Fruit fly (Drosophila melanogaster): Measurements from ENCODE around the gene rudhira.

Gene rudhira

DNA sequence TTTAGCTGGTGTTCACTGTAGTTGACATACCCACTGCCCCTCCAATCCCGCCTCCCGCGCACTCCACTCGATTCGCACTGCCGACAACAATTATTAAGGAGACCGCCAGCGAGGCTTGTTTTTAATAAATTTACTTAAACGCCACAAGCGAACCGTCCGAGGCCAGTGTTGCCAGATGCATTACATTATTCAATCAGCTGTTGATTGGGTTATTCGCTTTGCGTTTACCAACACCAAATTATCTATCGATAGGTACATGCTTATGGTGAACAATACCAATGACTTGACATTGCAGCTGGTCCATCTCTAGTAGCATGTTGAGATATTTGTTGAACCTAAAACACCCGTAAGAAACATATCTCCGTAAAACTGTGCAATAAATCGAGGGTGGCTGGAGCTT is 70.3 kb downstream of the rudhira start, which contains the start of the genes CG10353 and SelG (continued):
- TF ChIP-seq Xbp1 (GFP tag; optimal IDR thresholded peaks at IDR 0.05) (peak; percentile 42), CG3407 (GFP tag; optimal IDR thresholded peaks at IDR 0.05) (no peak), CG17802 (tag; optimal IDR thresholded peaks at IDR 0.05) (no peak), Adf1 (GFP tag; IDR thresholded peaks at IDR 0.05) (no peak), ERR (GFP tag; optimal IDR thresholded peaks at IDR 0.05) (peak; percentile 72), CG10543 (GFP tag; optimal IDR thresholded peaks at IDR 0.05) (peak; percentile 55), br (optimal IDR thresholded peaks at IDR 0.05) (no peak), CG15696 (tag; optimal IDR thresholded peaks at IDR 0.05) (no peak), repo (GFP tag; optimal IDR thresholded peaks at IDR 0.05) (peak; percentile 38), gro (GFP tag; optimal IDR thresholded peaks at IDR 0.05) (peak; percentile 50), CG8359 (GFP tag; optimal IDR thresholded peaks at IDR 0.05; ENCODE audit: borderline replicate concordance) (no peak), odd (GFP tag; optimal IDR thresholded peaks at IDR 0.05) (no peak), CG11456 (GFP tag; IDR thresholded peaks at IDR 0.05) (peak; percentile 54; the same call in 1 of the 3 replicates), CG10147 (GFP tag; optimal IDR thresholded peaks at IDR 0.05) (no peak), jumu (GFP tag; optimal IDR thresholded peaks at IDR 0.05) (peak; percentile 36), tap (tag; optimal IDR thresholded peaks at IDR 0.05) (no peak), CG1832 (GFP tag; optimal IDR thresholded peaks at IDR 0.05) (no peak), E2f1 (GFP tag; IDR thresholded peaks at IDR 0.05) (no peak), CG16815 (GFP tag; optimal IDR thresholded peaks at IDR 0.05) (no peak), Optix (GFP tag; IDR thresholded peaks at IDR 0.05) (no peak), CG3065 (GFP tag; optimal IDR thresholded peaks at IDR 0.05) (no peak), ssp (GFP tag; IDR thresholded peaks at IDR 0.05) (no peak), CG18011 (GFP tag; optimal IDR thresholded peaks at IDR 0.05) (no peak), CG13424 (tag; optimal IDR thresholded peaks at IDR 0.05) (peak; percentile 13), cad (GFP tag; optimal IDR thresholded peaks at IDR 0.05) (no peak), phol (tag; optimal IDR thresholded peaks at IDR 0.05) (peak; percentile 27), luna (GFP tag; optimal IDR thresholded peaks at IDR 0.05) (no peak), CG17612 (GFP tag; IDR thresholded peaks at IDR 0.05) (no peak), Nf-YA (GFP tag; IDR thresholded peaks at IDR 0.05) (no peak), corto (GFP tag; optimal IDR thresholded peaks at IDR 0.05) (no peak), grau (tag; optimal IDR thresholded peaks at IDR 0.05) (peak; percentile 66), CG15601 (tag; optimal IDR thresholded peaks at IDR 0.05) (peak; percentile 47), lab (GFP tag; optimal IDR thresholded peaks at IDR 0.05) (peak; percentile 51), CG8924 (tag; optimal IDR thresholded peaks at IDR 0.05) (peak; percentile 43), sob (GFP tag; IDR thresholded peaks at IDR 0.05) (peak; percentile 53), row (GFP tag; IDR thresholded peaks at IDR 0.05) (peak; percentile 58), danr (GFP tag; IDR thresholded peaks at IDR 0.05) (no peak), crp (GFP tag; optimal IDR thresholded peaks at IDR 0.05) (peak; percentile 77 to 96), CG1603 (tag; optimal IDR thresholded peaks at IDR 0.05) (peak; percentile 80), CG7928 (GFP tag; optimal IDR thresholded peaks at IDR 0.05) (no peak), Dek (tag; optimal IDR thresholded peaks at IDR 0.05) (no peak), bowl (GFP tag; IDR thresholded peaks at IDR 0.05) (no peak), CG17385 (GFP tag; optimal IDR thresholded peaks at IDR 0.05) (peak; percentile 26), CG8281 (tag; optimal IDR thresholded peaks at IDR 0.05) (no peak), CG12236 (GFP tag; optimal IDR thresholded peaks at IDR 0.05) (no peak), NC2α (GFP tag; optimal IDR thresholded peaks at IDR 0.05) (no peak), Sin3A (optimal IDR thresholded peaks at IDR 0.05) (peak; percentile 35), Nf-YC (tag; optimal IDR thresholded peaks at IDR 0.05) (peak; percentile 22), CG2875 (GFP tag; optimal IDR thresholded peaks at IDR 0.05) (no peak), CG14710 (tag; optimal IDR thresholded peaks at IDR 0.05) (peak; percentile 52), zf30C (GFP tag; optimal IDR thresholded peaks at IDR 0.05) (no peak), CTCF (GFP tag; optimal IDR thresholded peaks at IDR 0.05) (peak; percentile 11), ac (GFP tag; optimal IDR thresholded peaks at IDR 0.05) (no peak)

All from whole organism, embryonic.